Worm (Caenorhabditis elegans) whole organism, young adult: ENCODE measurements around the gene F19B10.1.

Source experiments
- mel-28 ChIP-seq: sonication (generic microtip); optimal IDR thresholded peaks from 2 replicates; lab custom pipeline; 2016; ENCODE audit warnings: borderline replicate concordance, mild to moderate bottlenecking, missing genetic modification characterization, missing compliant biosample characterization
- zfh-2 ChIP-seq: fragments of 200-800 bp; sonication (Bioruptor generic); conservative IDR thresholded peaks from 2 replicates; pipeline ENCODE4 v1.3.6; 2022; ENCODE audit warnings: missing genetic modification reagents, missing genetic modification characterization, missing compliant biosample characterization

DNA sequence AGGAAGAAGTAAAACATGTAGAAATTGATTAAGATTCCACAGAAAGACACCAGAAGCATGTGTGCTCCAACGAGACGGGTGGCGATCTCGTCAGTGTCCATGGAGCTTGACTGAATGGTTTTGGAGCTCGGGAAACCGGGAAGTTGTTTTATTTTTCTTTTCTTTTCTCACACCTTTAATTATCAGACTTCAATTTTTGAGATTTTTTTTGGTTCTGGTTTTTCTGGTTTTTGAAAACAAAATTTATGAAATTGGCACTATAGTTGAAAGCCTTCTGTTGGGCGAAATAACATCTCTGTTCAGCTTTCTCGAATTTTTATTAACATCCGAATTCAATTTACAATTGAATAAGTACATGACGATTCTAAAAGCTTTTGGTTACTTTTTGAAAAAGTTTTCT, 16.6 kb downstream of the F19B10.1 start, which contains the start of gene srx-104:
- TF ChIP-seq zfh-2 (GFP tag; lab: Robert Waterston, UW) (no peak), mel-28 (tag; lab: Kevin White, UChicago) (no peak)
